Fruit fly (Drosophila melanogaster) whole organism, embryonic: ENCODE measurements around the gene Rab3-GEF.

Experiments used
- Ada2b ChIP-seq: fragments of 200-800 bp; sonication (Bioruptor generic); IDR thresholded peaks from 2 replicates; pipeline ENCODE4 v1.3.6; 2022; ENCODE audit warnings: missing biosample characterization, missing genetic modification characterization
- Aef1 ChIP-seq: fragments of 200-800 bp; sonication (Bioruptor generic); IDR thresholded peaks from 3 replicates; pipeline ENCODE4 v1.3.6; 2022; ENCODE audit warnings: missing biosample characterization, missing genetic modification characterization
- Atf-2 ChIP-seq: fragments of 200-800 bp; sonication (Bioruptor generic); optimal IDR thresholded peaks from 2 replicates; lab custom pipeline; 2016; ENCODE audit warnings: missing biosample characterization, missing genetic modification characterization
- CG11085 ChIP-seq: fragments of 200-800 bp; sonication (Bioruptor generic); IDR thresholded peaks from 2 replicates; pipeline ENCODE4 v1.3.6; 2022; ENCODE audit warnings: missing biosample characterization, missing genetic modification characterization
- CG14965 ChIP-seq: fragments of 200-800 bp; sonication (Bioruptor generic); optimal IDR thresholded peaks from 2 replicates; lab custom pipeline; 2016; ENCODE audit warnings: missing biosample characterization, missing genetic modification characterization, borderline replicate concordance
- CG15073 ChIP-seq: fragments of 200-800 bp; sonication (Bioruptor generic); optimal IDR thresholded peaks from 2 replicates; lab custom pipeline; 2016; ENCODE audit warnings: missing biosample characterization, missing genetic modification characterization
- CG15479 ChIP-seq: fragments of 200-800 bp; sonication (Bioruptor generic); optimal IDR thresholded peaks from 3 replicates; lab custom pipeline; 2019; ENCODE audit warnings: missing biosample characterization, mild to moderate bottlenecking, missing genetic modification characterization, moderate library complexity
- CG15696 ChIP-seq: fragments of 200-800 bp; sonication (Bioruptor generic); optimal IDR thresholded peaks from 2 replicates; lab custom pipeline; 2019; ENCODE audit warnings: missing biosample characterization, mild to moderate bottlenecking, missing genetic modification characterization, moderate library complexity
- CG18599 ChIP-seq: fragments of 200-800 bp; sonication (Bioruptor generic); optimal IDR thresholded peaks from 3 replicates; lab custom pipeline; 2017; ENCODE audit warnings: missing biosample characterization, missing genetic modification characterization, mild to moderate bottlenecking, moderate library complexity, missing genetic modification reagents
- CG30403 ChIP-seq: fragments of 200-800 bp; sonication (Bioruptor generic); optimal IDR thresholded peaks from 3 replicates; lab custom pipeline; 2016; ENCODE audit warnings: missing biosample characterization, missing genetic modification characterization
- CG3281 ChIP-seq: fragments of 200-800 bp; sonication (Bioruptor generic); optimal IDR thresholded peaks from 3 replicates; lab custom pipeline; 2017; ENCODE audit warnings: missing biosample characterization, mild to moderate bottlenecking, missing genetic modification characterization
- CG4424 ChIP-seq: fragments of 200-800 bp; sonication (Bioruptor generic); optimal IDR thresholded peaks from 3 replicates; lab custom pipeline; 2016; ENCODE audit warnings: missing biosample characterization, missing genetic modification characterization
- CG6689 ChIP-seq: fragments of 200-800 bp; sonication (Bioruptor generic); IDR thresholded peaks from 2 replicates; pipeline ENCODE4 v1.3.6; 2022; ENCODE audit warnings: missing biosample characterization, missing genetic modification characterization
- CG7556 ChIP-seq: fragments of 200-800 bp; sonication (Bioruptor generic); optimal IDR thresholded peaks from 2 replicates; lab custom pipeline; 2017; ENCODE audit warnings: missing biosample characterization, mild to moderate bottlenecking, missing genetic modification characterization
- CG8281 ChIP-seq: fragments of 200-800 bp; sonication (Bioruptor generic); optimal IDR thresholded peaks from 2 replicates; lab custom pipeline; 2018; ENCODE audit warnings: missing biosample characterization, mild to moderate bottlenecking, missing genetic modification characterization, moderate library complexity
- CG8478 ChIP-seq: fragments of >200 bp; optimal IDR thresholded peaks from 2 replicates; lab custom pipeline; 2018
- CG9817 ChIP-seq: fragments of 200-800 bp; sonication (Bioruptor generic); optimal IDR thresholded peaks from 2 replicates; lab custom pipeline; 2018; ENCODE audit warnings: missing biosample characterization, mild to moderate bottlenecking, missing genetic modification characterization, moderate library complexity
- CrebB ChIP-seq: fragments of 200-800 bp; sonication (Bioruptor generic); optimal IDR thresholded peaks from 3 replicates; lab custom pipeline; 2018; ENCODE audit warnings: missing biosample characterization, mild to moderate bottlenecking, missing genetic modification characterization
- Dip3 ChIP-seq: fragments of 200-800 bp; sonication (Bioruptor generic); optimal IDR thresholded peaks from 3 replicates; lab custom pipeline; 2016; ENCODE audit warnings: missing biosample characterization, missing genetic modification characterization
- Ets65A ChIP-seq: fragments of 200-800 bp; sonication (Bioruptor generic); peaks from one replicate; lab custom pipeline; 2016; ENCODE audit warnings: missing biosample characterization, missing genetic modification characterization
- Fer3 ChIP-seq: fragments of 200-800 bp; sonication (Bioruptor generic); optimal IDR thresholded peaks from 2 replicates; lab custom pipeline; 2018; ENCODE audit warnings: missing biosample characterization, mild to moderate bottlenecking, missing genetic modification characterization, moderate library complexity
- H15 ChIP-seq: fragments of 200-800 bp; sonication (Bioruptor generic); IDR thresholded peaks from 3 replicates; pipeline ENCODE4 v1.3.6; 2022; ENCODE audit warnings: missing biosample characterization, missing genetic modification characterization
- Hmr ChIP-seq: fragments of 200-800 bp; sonication (Bioruptor generic); optimal IDR thresholded peaks from 3 replicates; lab custom pipeline; 2017; ENCODE audit warnings: mild to moderate bottlenecking, missing biosample characterization, missing genetic modification reagents, missing genetic modification characterization
- Ptx1 ChIP-seq: fragments of 200-800 bp; sonication (Bioruptor generic); IDR thresholded peaks from 2 replicates; pipeline ENCODE4 v1.3.6; 2022; ENCODE audit warnings: missing biosample characterization, missing genetic modification characterization
- bbx ChIP-seq: fragments of 200-800 bp; sonication (Bioruptor generic); IDR thresholded peaks from 2 replicates; pipeline ENCODE4 v1.3.6; 2022; ENCODE audit warnings: missing biosample characterization, missing genetic modification characterization; ENCODE audit not compliant: partially characterized antibody
- bowl ChIP-seq: fragments of 200-800 bp; sonication (Bioruptor generic); IDR thresholded peaks from 2 replicates; pipeline ENCODE4 v1.3.6; 2022; ENCODE audit warnings: missing biosample characterization, missing genetic modification characterization
- br ChIP-seq: fragments of >200 bp; optimal IDR thresholded peaks from 2 replicates; lab custom pipeline; 2017
- croc ChIP-seq: fragments of 200-800 bp; sonication (Bioruptor generic); conservative IDR thresholded peaks from 3 replicates; pipeline ENCODE4 v1.3.6; 2022; ENCODE audit warnings: missing biosample characterization, missing genetic modification characterization
- eve ChIP-seq, 2 experiments: fragments of >200 bp; optimal IDR thresholded peaks; 2 replicates each; lab custom pipeline; 2017; ENCODE audit warnings: missing biosample characterization in 2 of 2, missing genetic modification characterization in 2 of 2
- exex ChIP-seq: fragments of 200-800 bp; sonication (Bioruptor generic); optimal IDR thresholded peaks from 4 replicates; lab custom pipeline; 2018; ENCODE audit warnings: missing biosample characterization, mild to moderate bottlenecking, missing genetic modification characterization, moderate library complexity
- fd102C ChIP-seq: fragments of 200-800 bp; sonication (Bioruptor generic); optimal IDR thresholded peaks from 2 replicates; lab custom pipeline; 2018; ENCODE audit warnings: missing biosample characterization, mild to moderate bottlenecking, missing genetic modification characterization, moderate library complexity
- fd64A ChIP-seq: fragments of 200-800 bp; sonication (Bioruptor generic); optimal IDR thresholded peaks from 3 replicates; lab custom pipeline; 2018; ENCODE audit warnings: missing biosample characterization, mild to moderate bottlenecking, missing genetic modification characterization
- fu2 ChIP-seq: fragments of 200-800 bp; sonication (Bioruptor generic); optimal IDR thresholded peaks from 2 replicates; lab custom pipeline; 2016; ENCODE audit warnings: missing biosample characterization, missing genetic modification characterization
- gcm2 ChIP-seq: fragments of 200-800 bp; sonication (Bioruptor generic); optimal IDR thresholded peaks from 2 replicates; lab custom pipeline; 2016; ENCODE audit warnings: missing biosample characterization, missing genetic modification characterization
- grn ChIP-seq: fragments of 200-800 bp; sonication (Bioruptor generic); optimal IDR thresholded peaks from 3 replicates; lab custom pipeline; 2017; ENCODE audit warnings: missing biosample characterization, missing genetic modification characterization
- ham ChIP-seq: fragments of 200-800 bp; sonication (Bioruptor generic); IDR thresholded peaks from 2 replicates; pipeline ENCODE4 v1.3.6; 2022; ENCODE audit warnings: missing biosample characterization, missing genetic modification characterization
- her ChIP-seq: fragments of 200-800 bp; sonication (Bioruptor generic); optimal IDR thresholded peaks from 2 replicates; lab custom pipeline; 2016; ENCODE audit warnings: missing biosample characterization, missing genetic modification characterization
- nerfin-1 ChIP-seq: fragments of 200-800 bp; sonication (Bioruptor generic); optimal IDR thresholded peaks from 3 replicates; lab custom pipeline; 2019; ENCODE audit warnings: missing biosample characterization, mild to moderate bottlenecking, missing genetic modification characterization, moderate library complexity
- nmo ChIP-seq: fragments of 200-800 bp; sonication (Bioruptor generic); optimal IDR thresholded peaks from 2 replicates; lab custom pipeline; 2018; ENCODE audit warnings: missing biosample characterization, mild to moderate bottlenecking, missing genetic modification characterization, moderate library complexity
- org-1 ChIP-seq: fragments of 200-800 bp; sonication (Bioruptor generic); optimal IDR thresholded peaks from 2 replicates; lab custom pipeline; 2017; ENCODE audit warnings: missing biosample characterization, missing genetic modification characterization
- pan ChIP-seq, 4 experiments: fragments of >200 bp in 3 of 4; fragments of 200-800 bp in 1 of 4; sonication (Bioruptor generic) in 1 of 4; optimal IDR thresholded peaks in 3 of 4; IDR thresholded peaks in 1 of 4; 2 replicates each; pipeline versions ENCODE4 v1.3.6 to Lab custom; 2017 to 2022; ENCODE audit warnings: missing biosample characterization in 2 of 4, missing genetic modification characterization in 2 of 4, mixed read lengths in 1 of 4
- pb ChIP-seq: fragments of 200-800 bp; sonication (Bioruptor generic); optimal IDR thresholded peaks from 3 replicates; lab custom pipeline; 2016; ENCODE audit warnings: missing biosample characterization, missing genetic modification characterization
- peb ChIP-seq: fragments of 200-800 bp; sonication (Bioruptor generic); IDR thresholded peaks from 2 replicates; pipeline ENCODE4 v1.3.6; 2022; ENCODE audit warnings: missing biosample characterization, missing genetic modification characterization
- run ChIP-seq: fragments of 200-800 bp; sonication (Bioruptor generic); optimal IDR thresholded peaks from 3 replicates; lab custom pipeline; 2018; ENCODE audit warnings: missing biosample characterization, mild to moderate bottlenecking, missing genetic modification characterization
- schlank ChIP-seq: fragments of 200-800 bp; sonication (Bioruptor generic); optimal IDR thresholded peaks from 2 replicates; lab custom pipeline; 2018; ENCODE audit warnings: missing biosample characterization, mild to moderate bottlenecking, missing genetic modification characterization
- sens ChIP-seq: fragments of 200-800 bp; sonication (Bioruptor generic); peaks from one replicate; lab custom pipeline; 2016; ENCODE audit warnings: missing biosample characterization, missing genetic modification characterization
- slbo ChIP-seq: fragments of 200-800 bp; sonication (Bioruptor generic); IDR thresholded peaks from 2 replicates; pipeline ENCODE4 v1.3.6; 2022; ENCODE audit warnings: missing biosample characterization, missing genetic modification characterization
- tll ChIP-seq, 2 experiments: fragments of 200-800 bp in 1 of 2; fragments of >200 bp in 1 of 2; sonication (Bioruptor generic) in 1 of 2; optimal IDR thresholded peaks; 2 replicates each; lab custom pipeline; 2017 to 2019; ENCODE audit warnings: missing biosample characterization in 2 of 2, missing genetic modification characterization in 2 of 2, mild to moderate bottlenecking in 1 of 2, moderate library complexity in 1 of 2
- vfl ChIP-seq: fragments of 200-800 bp; sonication (Bioruptor generic); optimal IDR thresholded peaks from 2 replicates; lab custom pipeline; 2016; ENCODE audit warnings: missing biosample characterization, missing genetic modification characterization

The Rab3-GEF gene

DNA sequence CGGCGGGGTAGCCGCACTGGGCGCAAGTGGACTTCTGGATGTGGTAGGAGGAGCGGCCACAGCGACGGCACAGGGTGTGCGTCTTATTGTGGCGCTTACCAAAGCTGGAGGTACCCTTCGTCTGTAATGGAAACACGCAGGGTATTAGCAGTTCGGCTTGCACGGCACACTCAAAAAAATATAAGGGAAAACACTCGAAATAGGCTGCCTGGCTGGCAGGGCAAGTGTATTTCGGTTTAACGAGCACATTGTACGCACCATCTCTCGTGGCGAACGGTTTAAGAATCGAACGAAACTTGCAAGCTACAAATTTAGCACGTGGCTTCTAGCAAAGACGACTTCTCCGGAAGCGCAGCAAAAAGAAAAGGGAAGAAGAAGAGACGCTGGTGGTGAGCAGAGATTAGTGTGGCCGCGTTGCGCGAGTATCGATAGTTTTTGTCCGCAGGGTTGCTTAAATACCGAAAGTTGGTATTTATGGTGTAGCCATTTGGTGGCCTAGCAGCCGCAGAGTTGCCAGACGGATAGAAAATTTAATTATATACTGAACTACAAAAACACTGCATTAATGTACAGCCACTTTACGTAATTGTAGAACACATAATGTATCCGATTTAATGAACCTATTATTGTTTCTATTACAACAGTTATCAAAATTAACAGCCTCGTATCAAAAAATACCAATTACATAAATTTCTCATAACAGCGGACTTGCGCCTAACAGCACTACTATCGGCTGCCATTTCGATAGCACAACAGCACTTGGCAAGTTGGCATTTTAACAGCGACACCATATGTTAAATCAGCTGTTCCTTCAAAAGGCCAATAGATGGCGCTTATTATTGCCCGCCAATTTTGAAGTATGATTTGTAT, 49.7 kb downstream of the Rab3-GEF start, which contains the start of gene RpL37-1 (continued):
- TF ChIP-seq exex (tag; lab: Kevin White, UChicago) (no peak), CG14965 (GFP tag; lab: Kevin White, UChicago) (no peak), Aef1 (0 out of 3 replicates have a peak, but pooled peaks have one; percentile 27), CG3281 (peak; percentile 78), CG4424 (peak; percentile 39), slbo (GFP tag; lab: Robert Waterston, UW) (peak; percentile 64), CG8281 (tag; lab: Kevin White, UChicago) (peak; percentile 4), org-1 (GFP tag; lab: Kevin White, UChicago) (peak; percentile 12), Dip3 (GFP tag; lab: Kevin White, UChicago) (peak; percentile 76), Hmr (GFP tag; lab: Kevin White, UChicago) (peak; percentile 91), gcm2 (GFP tag; lab: Kevin White, UChicago) (peak; percentile 29), nerfin-1 (tag; lab: Kevin White, UChicago) (peak; percentile 47), CrebB (tag; lab: Kevin White, UChicago) (peak; percentile 40), CG30403 (GFP tag; lab: Kevin White, UChicago) (peak; percentile 66), pan (optimal IDR thresholded peaks at IDR 0.05; lab: Kevin White, UChicago) (no peak), pan (GFP tag; optimal IDR thresholded peaks at IDR 0.05 in 1 of 2, IDR thresholded peaks at IDR 0.05 in 1 of 2) (peak in 1 of 2 experiments; percentile 58), run (tag; lab: Kevin White, UChicago) (no peak), bbx (GFP tag; lab: Robert Waterston, UW) (peak; percentile 50), her (GFP tag; lab: Kevin White, UChicago) (peak; percentile 67), peb (0 out of 2 replicates have a peak, but pooled peaks have one; percentile 22), CG9817 (tag; lab: Kevin White, UChicago) (peak; percentile 47), grn (GFP tag; lab: Kevin White, UChicago) (no peak), CG18599 (GFP tag; lab: Kevin White, UChicago) (peak; percentile 76), Fer3 (tag; lab: Kevin White, UChicago) (peak; percentile 57), Ada2b (GFP tag; lab: Robert Waterston, UW) (no peak), ham (GFP tag; lab: Robert Waterston, UW) (no peak), CG15073 (no peak), CG8478 (lab: Kevin White, UChicago) (no peak), bowl (GFP tag; lab: Robert Waterston, UW) (no peak), eve (GFP tag; optimal IDR thresholded peaks at IDR 0.05; lab: Kevin White, UChicago) (no peak), nmo (GFP tag; lab: Kevin White, UChicago) (peak; percentile 74), schlank (peak; percentile 69), br (lab: Kevin White, UChicago) (no peak), tll (GFP tag; optimal IDR thresholded peaks at IDR 0.05; lab: Kevin White, UChicago) (no peak), fd64A (peak; percentile 20), fu2 (GFP tag; lab: Kevin White, UChicago) (peak; percentile 29), CG15479 (GFP tag; lab: Kevin White, UChicago) (no peak), fd102C (GFP tag; lab: Kevin White, UChicago) (no peak), sens (GFP tag; lab: Kevin White, UChicago) (peak; percentile 91), vfl (no peak), pb (GFP tag; lab: Kevin White, UChicago) (peak; percentile 63), CG15696 (tag; lab: Kevin White, UChicago) (no peak), CG6689 (no peak), Ptx1 (GFP tag; lab: Robert Waterston, UW) (peak; percentile 66), CG11085 (peak; percentile 70), croc (GFP tag; lab: Robert Waterston, UW) (no peak; the same call in 2 of the 3 replicates), Ets65A (GFP tag; lab: Kevin White, UChicago) (peak; percentile 97), Atf-2 (GFP tag; lab: Kevin White, UChicago) (peak; percentile 22), CG7556 (peak; percentile 37), H15 (GFP tag; lab: Robert Waterston, UW) (peak; percentile 61; the same call in 2 of the 3 replicates)
